Worm (Caenorhabditis elegans) whole organism, late embryonic: ENCODE measurements around the gene sly-1.

Source experiments
- C08G9.2 ChIP-seq: sonication (generic microtip); optimal IDR thresholded peaks from 2 replicates; lab custom pipeline; 2016; ENCODE audit warnings: mild to moderate bottlenecking, missing genetic modification characterization, moderate library complexity, missing compliant biosample characterization
- K09A11.1 ChIP-seq: sonication (generic microtip); optimal IDR thresholded peaks from 2 replicates; lab custom pipeline; 2017; ENCODE audit warnings: antibody characterized with exemption, mild to moderate bottlenecking, missing genetic modification characterization, missing compliant biosample characterization; ENCODE audit not compliant: insufficient read depth
- T23F11.4 ChIP-seq: fragments of 200-800 bp; sonication (Bioruptor generic); optimal IDR thresholded peaks from 2 replicates; lab custom pipeline; 2018; ENCODE audit warnings: mild to moderate bottlenecking, missing genetic modification characterization, missing compliant biosample characterization
- ceh-18 ChIP-seq: sonication (generic microtip); optimal IDR thresholded peaks from 2 replicates; lab custom pipeline; 2016; ENCODE audit warnings: missing genetic modification characterization, missing compliant biosample characterization
- ceh-2 ChIP-seq: sonication (generic microtip); optimal IDR thresholded peaks from 2 replicates; lab custom pipeline; 2016; ENCODE audit warnings: missing genotype, missing genetic modification characterization, missing compliant biosample characterization
- ceh-24 ChIP-seq: sonication (generic microtip); optimal IDR thresholded peaks from 2 replicates; lab custom pipeline; 2016; ENCODE audit warnings: mild to moderate bottlenecking, missing genetic modification characterization, missing compliant biosample characterization
- ceh-30 ChIP-seq: fragments of 150-350 bp; optimal IDR thresholded peaks from 2 replicates; lab custom pipeline; 2014; ENCODE audit warnings: missing biosample characterization, missing genetic modification characterization
- ceh-34 ChIP-seq: sonication (generic microtip); optimal IDR thresholded peaks from 2 replicates; lab custom pipeline; 2016; ENCODE audit warnings: mild to moderate bottlenecking, missing genetic modification characterization, missing compliant biosample characterization
- ceh-48 ChIP-seq: sonication (generic microtip); optimal IDR thresholded peaks from 2 replicates; lab custom pipeline; 2016; ENCODE audit warnings: missing genetic modification characterization, inconsistent platforms, missing compliant biosample characterization
- ceh-9 ChIP-seq: sonication (generic microtip); optimal IDR thresholded peaks from 2 replicates; lab custom pipeline; 2016; ENCODE audit warnings: mild to moderate bottlenecking, missing genetic modification characterization, inconsistent platforms, missing compliant biosample characterization
- dmd-4 ChIP-seq: sonication (generic microtip); optimal IDR thresholded peaks from 2 replicates; lab custom pipeline; 2016; ENCODE audit warnings: borderline replicate concordance, missing genetic modification characterization, missing compliant biosample characterization
- elt-4 ChIP-seq: sonication (generic microtip); optimal IDR thresholded peaks from 2 replicates; lab custom pipeline; 2016; ENCODE audit warnings: missing genetic modification characterization, missing compliant biosample characterization
- eyg-1 ChIP-seq: sonication (generic microtip); optimal IDR thresholded peaks from 2 replicates; lab custom pipeline; 2016; ENCODE audit warnings: missing genotype, missing genetic modification characterization, missing compliant biosample characterization
- hlh-6 ChIP-seq: sonication (generic microtip); optimal IDR thresholded peaks from 2 replicates; lab custom pipeline; 2016; ENCODE audit warnings: missing genotype, missing genetic modification characterization, missing compliant biosample characterization
- hlh-8 ChIP-seq: sonication (generic microtip); optimal IDR thresholded peaks from 2 replicates; lab custom pipeline; 2016; ENCODE audit warnings: missing genotype, missing genetic modification characterization, missing compliant biosample characterization
- madf-2 ChIP-seq: sonication (generic microtip); optimal IDR thresholded peaks from 2 replicates; lab custom pipeline; 2017; ENCODE audit warnings: missing genetic modification characterization, missing compliant biosample characterization
- mec-3 ChIP-seq: sonication (generic microtip); optimal IDR thresholded peaks from 2 replicates; lab custom pipeline; 2016; ENCODE audit warnings: borderline replicate concordance, missing genetic modification characterization, missing compliant biosample characterization
- nfya-1 ChIP-seq: sonication (generic microtip); optimal IDR thresholded peaks from 2 replicates; lab custom pipeline; 2017; ENCODE audit warnings: missing genetic modification characterization, mild to moderate bottlenecking, missing compliant biosample characterization, antibody characterized with exemption, moderate library complexity
- nhr-11 ChIP-seq: fragments of 150-350 bp; optimal IDR thresholded peaks from 2 replicates; lab custom pipeline; 2014; ENCODE audit warnings: missing biosample characterization, missing genetic modification characterization
- nhr-232 ChIP-seq: sonication (generic microtip); optimal IDR thresholded peaks from 2 replicates; lab custom pipeline; 2016; ENCODE audit warnings: missing genetic modification characterization, missing compliant biosample characterization
- npax-4 ChIP-seq: sonication (generic microtip); optimal IDR thresholded peaks from 2 replicates; lab custom pipeline; 2016; ENCODE audit warnings: missing genetic modification characterization, missing compliant biosample characterization
- pat-9 ChIP-seq: fragments of 200-800 bp; sonication (Bioruptor generic); optimal IDR thresholded peaks from 2 replicates; lab custom pipeline; 2018; ENCODE audit warnings: mild to moderate bottlenecking, missing genetic modification characterization, moderate library complexity, missing compliant biosample characterization
- pha-4 ChIP-seq: fragments of 150-350 bp; optimal IDR thresholded peaks from 2 replicates; lab custom pipeline; 2018; ENCODE audit warnings: missing biosample characterization, missing genetic modification reagents, missing genetic modification characterization
- pqm-1 ChIP-seq: sonication (generic microtip); optimal IDR thresholded peaks from 2 replicates; lab custom pipeline; 2016; ENCODE audit warnings: missing genetic modification characterization, missing compliant biosample characterization
- sdc-2 ChIP-seq: sonication (generic microtip); optimal IDR thresholded peaks from 2 replicates; lab custom pipeline; 2016; ENCODE audit warnings: missing genotype, missing genetic modification characterization, missing compliant biosample characterization
- sox-2 ChIP-seq: fragments of 200-800 bp; sonication (Bioruptor generic); IDR thresholded peaks from 2 replicates; pipeline ENCODE4 v1.3.6; 2022; ENCODE audit warnings: missing genetic modification reagents, missing genetic modification characterization, missing compliant biosample characterization
- sox-4 ChIP-seq: sonication (generic microtip); optimal IDR thresholded peaks from 2 replicates; lab custom pipeline; 2017; ENCODE audit warnings: mild to moderate bottlenecking, missing genetic modification characterization, inconsistent platforms, missing compliant biosample characterization
- tbx-2 ChIP-seq: sonication (generic microtip); optimal IDR thresholded peaks from 2 replicates; lab custom pipeline; 2016; ENCODE audit warnings: missing genetic modification characterization, missing compliant biosample characterization
- ttx-3 ChIP-seq: sonication (generic microtip); optimal IDR thresholded peaks from 2 replicates; lab custom pipeline; 2016; ENCODE audit warnings: missing genetic modification reagents, missing genetic modification characterization, missing compliant biosample characterization
- unc-3 ChIP-seq, 2 experiments: fragments of 200-800 bp in 1 of 2; sonication (Bioruptor generic) in 1 of 2; sonication (generic microtip) in 1 of 2; conservative IDR thresholded peaks in 1 of 2; optimal IDR thresholded peaks in 1 of 2; 2 replicates each; pipeline versions ENCODE4 v1.3.6 to Lab custom; 2016 to 2022; ENCODE audit warnings: missing compliant biosample characterization in 2 of 2, missing genetic modification characterization in 2 of 2, missing genetic modification reagents in 1 of 2
- unc-55 ChIP-seq: sonication (generic microtip); optimal IDR thresholded peaks from 2 replicates; lab custom pipeline; 2017; ENCODE audit warnings: missing biosample characterization, missing genetic modification reagents, missing genetic modification characterization
- unc-86 ChIP-seq: sonication (generic microtip); optimal IDR thresholded peaks from 2 replicates; lab custom pipeline; 2016; ENCODE audit warnings: missing genetic modification characterization, missing compliant biosample characterization

sly-1 gene

DNA sequence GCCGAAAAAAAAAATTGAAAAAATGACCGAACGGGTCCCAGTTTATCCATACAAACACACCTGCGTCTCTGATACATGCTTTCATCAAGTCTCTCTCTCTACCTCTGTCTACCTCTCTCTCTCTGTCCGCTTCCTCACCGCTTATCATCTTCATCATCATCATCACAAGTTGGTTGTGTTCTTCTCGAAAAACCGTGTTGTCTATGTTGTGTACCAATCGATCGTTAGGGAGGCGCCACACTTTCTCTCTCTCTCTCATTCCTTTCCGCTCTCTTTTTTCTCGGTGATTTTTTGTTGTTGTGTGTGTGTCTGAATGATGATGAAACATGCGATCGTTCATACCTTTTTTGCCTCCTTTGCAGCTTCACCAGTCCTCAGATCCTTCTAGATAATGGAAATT is 43.2 kb upstream of the sly-1 start:
- TF ChIP-seq dmd-4 (tag; lab: Kevin White, UChicago) (no peak), K09A11.1 (tag; lab: Kevin White, UChicago) (no peak), ceh-18 (peak; percentile 8), pqm-1 (tag; lab: Kevin White, UChicago) (no peak), nfya-1 (tag; lab: Kevin White, UChicago) (peak; percentile 31), ttx-3 (tag; lab: Kevin White, UChicago) (no peak)
- TF ChIP-seq, all 69 proteins: peak for 2

- TF ChIP-seq ceh-24 (no peak), unc-55 (GFP tag; lab: Kevin White, UChicago) (no peak), unc-3 (GFP tag; conservative IDR thresholded peaks at IDR 0.05; lab: Robert Waterston, UW) (no peak), unc-3 (tag; optimal IDR thresholded peaks at IDR 0.05; lab: Kevin White, UChicago) (no peak), eyg-1 (tag; lab: Kevin White, UChicago) (no peak), C08G9.2 (tag; lab: Kevin White, UChicago) (no peak), nhr-11 (tag; lab: Kevin White, UChicago) (no peak), sox-4 (tag; lab: Kevin White, UChicago) (no peak), ceh-9 (tag; lab: Kevin White, UChicago) (no peak), sox-2 (GFP tag; lab: Robert Waterston, UW) (no peak), hlh-6 (no peak), pha-4 (no peak), unc-86 (tag; lab: Kevin White, UChicago) (no peak)
- TF ChIP-seq, all 69 proteins: peak for 0
These were observed 42.4 kb upstream of the sly-1 start for ce11 chrIII:10464455-10464854.

DNA sequence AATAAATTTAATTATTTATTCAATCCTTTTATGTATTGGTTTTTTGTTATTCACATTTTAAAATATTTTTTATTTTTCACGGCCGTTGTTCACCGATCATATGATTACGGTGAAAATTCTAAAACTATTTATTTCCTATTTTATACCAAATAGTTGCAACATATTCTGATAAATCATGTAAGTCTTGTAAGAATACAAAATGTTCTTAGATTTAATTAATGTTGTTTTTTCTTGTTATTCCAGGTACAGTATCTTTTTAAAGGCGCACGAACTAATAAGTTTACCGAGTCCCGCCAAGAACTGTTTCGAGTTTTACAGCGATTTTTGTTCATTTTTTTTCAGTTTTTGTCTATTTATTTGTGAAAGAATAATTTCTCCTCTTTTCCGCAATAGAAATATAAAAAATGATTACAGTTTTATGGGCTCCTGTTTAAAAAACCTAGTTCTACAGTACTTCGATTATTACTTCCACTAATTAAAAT is 37.2 kb upstream of the sly-1 start, which contains the start of gene D2045.5:
TSS of gene D2045.5 (minus strand) at position 51 of the 482 bp plus-strand sequence.
- TF ChIP-seq mec-3 (tag; lab: Kevin White, UChicago): no peak
- TF ChIP-seq hlh-6: no peak
- TF ChIP-seq K09A11.1 (tag; lab: Kevin White, UChicago): no peak
- TF ChIP-seq eyg-1 (tag; lab: Kevin White, UChicago): no peak
- TF ChIP-seq nfya-1 (tag; lab: Kevin White, UChicago): no peak
- TF ChIP-seq ceh-30: no peak
- no peak for TF ChIP-seq tbx-2
- no peak for TF ChIP-seq npax-4
- no peak for TF ChIP-seq pat-9 (tag; lab: Kevin White, UChicago)
- no peak for TF ChIP-seq hlh-8 (tag; lab: Kevin White, UChicago)
- TF ChIP-seq ceh-9 (tag; lab: Kevin White, UChicago): no peak

ce11 chrIII:10470927-10471326 is 35.9 kb upstream of the sly-1 start, which contains the start of gene cul-1:
cul-1 (plus strand) TSS chrIII:10471237.
- TF ChIP-seq ceh-34 (tag; lab: Kevin White, UChicago) (no peak), elt-4 (tag; lab: Kevin White, UChicago) (no peak)

- TF ChIP-seq madf-2 (tag; lab: Kevin White, UChicago) (no peak), ceh-48 (tag; lab: Kevin White, UChicago) (no peak), nhr-11 (tag; lab: Kevin White, UChicago) (no peak), C08G9.2 (tag; lab: Kevin White, UChicago) (no peak), unc-55 (GFP tag; lab: Kevin White, UChicago) (no peak), sox-4 (tag; lab: Kevin White, UChicago) (no peak), hlh-8 (tag; lab: Kevin White, UChicago) (no peak), elt-4 (tag; lab: Kevin White, UChicago) (no peak), nhr-232 (tag; lab: Kevin White, UChicago) (no peak), ceh-2 (tag; lab: Kevin White, UChicago) (no peak), sdc-2 (tag; lab: Kevin White, UChicago) (no peak), T23F11.4 (GFP tag; lab: Kevin White, UChicago) (no peak), hlh-6 (no peak)
- TF ChIP-seq, all 69 proteins: peak for 0
These were observed 31.9 kb upstream of the sly-1 start, which contains the start of gene D2045.9 for ce11 chrIII:10474945-10475344. D2045.9 (plus strand) TSS chrIII:10475245.
